Fruit fly (Drosophila melanogaster) whole organism, embryonic: Measurements from ENCODE around the gene ninaB.
A peak's percentile ranks its signal among the peaks of the same experiment; 100 is the strongest.

Experiments
- CG10267 ChIP-seq: fragments of 200-800 bp; sonication (Bioruptor generic); optimal IDR thresholded peaks from 2 replicates; lab custom pipeline; 2018; ENCODE audit warnings: missing biosample characterization, mild to moderate bottlenecking, missing genetic modification characterization, moderate library complexity
- CG10959 ChIP-seq: fragments of 200-800 bp; sonication (Bioruptor generic); IDR thresholded peaks from 2 replicates; pipeline ENCODE4 v1.3.6; 2022; ENCODE audit warnings: missing biosample characterization, missing genetic modification characterization
- CG12104 ChIP-seq: fragments of 200-800 bp; sonication (Bioruptor generic); optimal IDR thresholded peaks from 3 replicates; lab custom pipeline; 2016; ENCODE audit warnings: missing biosample characterization, missing genetic modification characterization
- CG12219 ChIP-seq: fragments of 200-800 bp; sonication (Bioruptor generic); optimal IDR thresholded peaks from 3 replicates; lab custom pipeline; 2018; ENCODE audit warnings: missing biosample characterization, mild to moderate bottlenecking, missing genetic modification characterization
- CG12942 ChIP-seq: fragments of 200-800 bp; sonication (Bioruptor generic); optimal IDR thresholded peaks from 3 replicates; lab custom pipeline; 2016; ENCODE audit warnings: missing biosample characterization, missing genetic modification characterization
- CG16815 ChIP-seq: fragments of 200-800 bp; sonication (Bioruptor generic); optimal IDR thresholded peaks from 3 replicates; lab custom pipeline; 2017; ENCODE audit warnings: missing biosample characterization, mild to moderate bottlenecking, missing genetic modification characterization
- CG17186 ChIP-seq: fragments of 200-800 bp; sonication (Bioruptor generic); optimal IDR thresholded peaks from 3 replicates; lab custom pipeline; 2017; ENCODE audit warnings: missing biosample characterization, missing genetic modification reagents, missing genetic modification characterization
- CG17802 ChIP-seq: fragments of 200-800 bp; sonication (Bioruptor generic); optimal IDR thresholded peaks from 2 replicates; lab custom pipeline; 2018; ENCODE audit warnings: missing biosample characterization, mild to moderate bottlenecking, missing genetic modification characterization, moderate library complexity
- CG17829 ChIP-seq: fragments of 200-800 bp; optimal IDR thresholded peaks from 2 replicates; lab custom pipeline; 2019; ENCODE audit warnings: missing biosample characterization, mild to moderate bottlenecking, missing genetic modification characterization, moderate library complexity
- CG2199 ChIP-seq: fragments of 200-800 bp; sonication (Bioruptor generic); IDR thresholded peaks from 3 replicates; pipeline ENCODE4 v1.3.6; 2022; ENCODE audit warnings: missing biosample characterization, missing genetic modification characterization
- CG3838 ChIP-seq: fragments of 200-800 bp; sonication (Bioruptor generic); optimal IDR thresholded peaks from 3 replicates; lab custom pipeline; 2016; ENCODE audit warnings: missing biosample characterization, missing genetic modification characterization
- CG4404 ChIP-seq: fragments of 200-800 bp; sonication (Bioruptor generic); IDR thresholded peaks from 2 replicates; pipeline ENCODE4 v1.3.6; 2022; ENCODE audit warnings: missing biosample characterization, missing genetic modification characterization
- CG7372 ChIP-seq: fragments of 200-800 bp; sonication (Bioruptor generic); IDR thresholded peaks from 2 replicates; pipeline ENCODE4 v1.3.6; 2022; ENCODE audit warnings: missing biosample characterization, missing genetic modification characterization
- CG9215 ChIP-seq: fragments of 200-800 bp; sonication (Bioruptor generic); IDR thresholded peaks from 2 replicates; pipeline ENCODE4 v1.3.6; 2022; ENCODE audit warnings: missing biosample characterization, missing genetic modification characterization
- Dip2 ChIP-seq: fragments of 200-800 bp; sonication (Bioruptor generic); IDR thresholded peaks from 2 replicates; pipeline ENCODE4 v1.3.6; 2022; ENCODE audit warnings: missing biosample characterization, missing genetic modification characterization
- Hand ChIP-seq: fragments of 200-800 bp; sonication (Bioruptor generic); optimal IDR thresholded peaks from 2 replicates; lab custom pipeline; 2017; ENCODE audit warnings: mild to moderate bottlenecking, missing biosample characterization, missing genetic modification reagents, missing genetic modification characterization
- HmgZ ChIP-seq: fragments of 200-800 bp; sonication (Bioruptor generic); optimal IDR thresholded peaks from 2 replicates; lab custom pipeline; 2018; ENCODE audit warnings: missing biosample characterization, mild to moderate bottlenecking, missing genetic modification characterization
- Med ChIP-seq: fragments of 200-800 bp; sonication (Bioruptor generic); peaks from one replicate; lab custom pipeline; 2016; ENCODE audit warnings: missing biosample characterization, missing genetic modification characterization, mild to moderate bottlenecking, inconsistent platforms, moderate library complexity
- Nf-YA ChIP-seq: fragments of 200-800 bp; sonication (Bioruptor generic); IDR thresholded peaks from 2 replicates; pipeline ENCODE4 v1.3.6; 2022; ENCODE audit warnings: missing biosample characterization, missing genetic modification characterization
- Nf-YC ChIP-seq: fragments of 200-800 bp; optimal IDR thresholded peaks from 3 replicates; lab custom pipeline; 2019; ENCODE audit warnings: missing biosample characterization, mild to moderate bottlenecking, missing genetic modification characterization, moderate library complexity
- Pdp1 ChIP-seq, 2 experiments: fragments of 200-800 bp; sonication (Bioruptor generic); optimal IDR thresholded peaks; 3 replicates each; lab custom pipeline; 2016; ENCODE audit warnings: missing biosample characterization in 2 of 2, missing genetic modification characterization in 2 of 2, mild to moderate bottlenecking in 1 of 2, moderate library complexity in 1 of 2
- Trl ChIP-seq, 3 experiments: fragments of >200 bp in 2 of 3; fragments of 200-800 bp in 1 of 3; sonication (Bioruptor generic) in 1 of 3; optimal IDR thresholded peaks; 2 replicates in 1 of 3; 3 replicates in 2 of 3; lab custom pipeline; 2016 to 2017; ENCODE audit warnings: missing biosample characterization in 1 of 3, missing genetic modification characterization in 1 of 3
- Vsx1 ChIP-seq: fragments of 200-800 bp; sonication (Bioruptor generic); optimal IDR thresholded peaks from 2 replicates; lab custom pipeline; 2017; ENCODE audit warnings: missing biosample characterization, mild to moderate bottlenecking, missing genetic modification characterization, missing genetic modification reagents
- aop ChIP-seq: fragments of 200-800 bp; sonication (Bioruptor generic); IDR thresholded peaks from 2 replicates; pipeline ENCODE4 v1.3.6; 2022; ENCODE audit warnings: missing biosample characterization, missing genetic modification characterization
- ap ChIP-seq: fragments of 200-800 bp; sonication (Bioruptor generic); IDR thresholded peaks from 2 replicates; pipeline ENCODE4 v1.3.6; 2022; ENCODE audit warnings: missing biosample characterization, missing genetic modification characterization
- ara ChIP-seq: fragments of 200-800 bp; sonication (Bioruptor generic); IDR thresholded peaks from 2 replicates; pipeline ENCODE4 v1.3.6; 2022; ENCODE audit warnings: missing biosample characterization, missing genetic modification characterization
- chinmo ChIP-seq: fragments of 200-800 bp; sonication (Bioruptor generic); IDR thresholded peaks from 4 replicates; pipeline ENCODE4 v1.3.6; 2022; ENCODE audit warnings: missing biosample characterization, missing genetic modification characterization; ENCODE audit not compliant: partially characterized antibody
- chm ChIP-seq: fragments of 200-800 bp; sonication (Bioruptor generic); IDR thresholded peaks from 2 replicates; pipeline ENCODE4 v1.3.6; 2022; ENCODE audit warnings: missing biosample characterization, missing genetic modification characterization
- crol ChIP-seq: fragments of 200-800 bp; sonication (Bioruptor generic); IDR thresholded peaks from 2 replicates; pipeline ENCODE4 v1.3.6; 2022; ENCODE audit warnings: missing biosample characterization, missing genetic modification characterization
- hkb ChIP-seq, 2 experiments: fragments of 200-800 bp in 1 of 2; fragments of >200 bp in 1 of 2; sonication (Bioruptor generic) in 1 of 2; IDR thresholded peaks in 1 of 2; optimal IDR thresholded peaks in 1 of 2; 2 replicates each; pipeline versions ENCODE4 v1.3.6 to Lab custom; 2017 to 2022; ENCODE audit warnings: missing biosample characterization in 1 of 2, missing genetic modification characterization in 1 of 2
- kni ChIP-seq: fragments of 200-800 bp; sonication (Bioruptor generic); optimal IDR thresholded peaks from 3 replicates; lab custom pipeline; 2017; ENCODE audit warnings: mild to moderate bottlenecking, missing biosample characterization, missing genetic modification reagents, missing genetic modification characterization
- otp ChIP-seq: fragments of 200-800 bp; sonication (Bioruptor generic); IDR thresholded peaks from 3 replicates; pipeline ENCODE4, ENCODE4 v1.3.6; 2022; ENCODE audit warnings: missing biosample characterization, missing genetic modification characterization
- run ChIP-seq: fragments of 200-800 bp; sonication (Bioruptor generic); optimal IDR thresholded peaks from 3 replicates; lab custom pipeline; 2018; ENCODE audit warnings: missing biosample characterization, mild to moderate bottlenecking, missing genetic modification characterization
- sens ChIP-seq: fragments of 200-800 bp; sonication (Bioruptor generic); peaks from one replicate; lab custom pipeline; 2016; ENCODE audit warnings: missing biosample characterization, missing genetic modification characterization
- sob ChIP-seq: fragments of 200-800 bp; sonication (Bioruptor generic); IDR thresholded peaks from 2 replicates; pipeline ENCODE4 v1.3.6; 2022; ENCODE audit warnings: missing biosample characterization, missing genetic modification characterization
- tio ChIP-seq: fragments of 200-800 bp; sonication (Bioruptor generic); optimal IDR thresholded peaks from 2 replicates; lab custom pipeline; 2017; ENCODE audit warnings: missing biosample characterization, missing genetic modification characterization, inconsistent platforms
- toy ChIP-seq: fragments of 200-800 bp; sonication (Bioruptor generic); IDR thresholded peaks from 2 replicates; pipeline ENCODE4 v1.3.6; 2022; ENCODE audit warnings: missing biosample characterization, missing genetic modification characterization
- twi ChIP-seq: fragments of 200-800 bp; optimal IDR thresholded peaks from 2 replicates; lab custom pipeline; 2019; ENCODE audit warnings: missing biosample characterization, mild to moderate bottlenecking, missing genetic modification characterization, moderate library complexity

Gene ninaB

dm6 chr3R:13718076-13718475 is 17.7 kb downstream of the ninaB start, which contains the start of gene Ubc87F:
Gene Ubc87F (minus strand): TSS chr3R:13718176.
- TF ChIP-seq sens (GFP tag; lab: Kevin White, UChicago) (peak; percentile 9), CG9215 (GFP tag; lab: Robert Waterston, UW) (no peak)

dm6 chr3R:13719053-13719452 is 18.7 kb downstream of the ninaB start:
- peak; percentile 28 for TF ChIP-seq crol (GFP tag; lab: Robert Waterston, UW)
- 0 out of 2 replicates have a peak, but pooled peaks have one; percentile 10 for TF ChIP-seq ara
- peak; percentile 98 for TF ChIP-seq twi (tag; lab: Kevin White, UChicago)
- no peak for TF ChIP-seq tio (GFP tag; lab: Kevin White, UChicago)
- 0 out of 4 replicates have a peak, but pooled peaks have one; percentile 32 for TF ChIP-seq chinmo (GFP tag; lab: Robert Waterston, UW)
- TF ChIP-seq Med (GFP tag; lab: Kevin White, UChicago), result peak; percentile 65
- no peak for TF ChIP-seq chm (GFP tag; lab: Robert Waterston, UW)
- TF ChIP-seq CG2199, result peak; percentile 74; the same call in 1 of the 3 replicates
- TF ChIP-seq Dip2 (GFP tag; lab: Robert Waterston, UW), result no peak
- no peak for TF ChIP-seq CG17802 (tag; lab: Kevin White, UChicago)

dm6 chr3R:13720798-13721197 is 20.4 kb downstream of the ninaB start:
- no peak for TF ChIP-seq HmgZ
- peak; percentile 77 for TF ChIP-seq CG17829
- no peak for TF ChIP-seq Vsx1 (GFP tag; lab: Kevin White, UChicago)
- no peak for TF ChIP-seq kni (GFP tag; lab: Kevin White, UChicago)
- no peak for TF ChIP-seq CG4404
- 0 out of 2 replicates have a peak, but pooled peaks have one; percentile 12 for TF ChIP-seq CG10959 (GFP tag; lab: Robert Waterston, UW)
- TF ChIP-seq CG10267 (tag; lab: Kevin White, UChicago), result no peak
- no peak for TF ChIP-seq CG3838
- TF ChIP-seq sob (GFP tag; lab: Robert Waterston, UW), result no peak
- TF ChIP-seq hkb (optimal IDR thresholded peaks at IDR 0.05; lab: Kevin White, UChicago), result no peak
- no peak for TF ChIP-seq hkb (GFP tag; IDR thresholded peaks at IDR 0.05; lab: Robert Waterston, UW)
- TF ChIP-seq run, result no peak
- TF ChIP-seq ap (GFP tag; lab: Robert Waterston, UW), result no peak
- TF ChIP-seq Trl (optimal IDR thresholded peaks at IDR 0.05; lab: Kevin White, UChicago), result no peak
- TF ChIP-seq Trl (GFP tag; optimal IDR thresholded peaks at IDR 0.05; lab: Kevin White, UChicago), result no peak
- TF ChIP-seq Nf-YC (tag; lab: Kevin White, UChicago), result no peak
- TF ChIP-seq CG12219 (GFP tag; lab: Kevin White, UChicago), result no peak
- TF ChIP-seq, all 482 proteins: peak for 2

dm6 chr3R:13721998-13722397 is 21.6 kb downstream of the ninaB start:
- TF ChIP-seq Nf-YA (GFP tag; lab: Robert Waterston, UW), result no peak
- TF ChIP-seq Pdp1 (GFP tag; optimal IDR thresholded peaks at IDR 0.05; lab: Kevin White, UChicago), result peak in 1 of 2 experiments; percentile 91
- TF ChIP-seq, all 482 proteins: peak for 1

- TF ChIP-seq CG12942 (GFP tag; lab: Kevin White, UChicago) (no peak), CG16815 (GFP tag; lab: Kevin White, UChicago) (no peak), toy (GFP tag; lab: Robert Waterston, UW) (no peak), otp (GFP tag; lab: Robert Waterston, UW) (no peak), CG12104 (GFP tag; lab: Kevin White, UChicago) (no peak), aop (no peak), Hand (GFP tag; lab: Kevin White, UChicago) (no peak), CG7372 (GFP tag; lab: Robert Waterston, UW) (no peak), CG17186 (no peak), hkb (optimal IDR thresholded peaks at IDR 0.05; lab: Kevin White, UChicago) (no peak), hkb (GFP tag; IDR thresholded peaks at IDR 0.05; lab: Robert Waterston, UW) (no peak)
Observed at dm6 chr3R:13722451-13722850, 22.1 kb downstream of the ninaB start.
